Fruit fly (Drosophila melanogaster) whole organism, larva: Measurements from ENCODE around the gene Utx.

Experiments
- noc ChIP-seq: fragments of 200-800 bp; sonication (Bioruptor generic); optimal IDR thresholded peaks from 3 replicates; lab custom pipeline; 2019; ENCODE audit warnings: missing biosample characterization, mild to moderate bottlenecking, missing genetic modification characterization, moderate library complexity

The Utx gene

dm6 chr2L:10303786-10304185, 25.2 kb upstream of the Utx start, which contains the start of gene nmd:
TSS of gene nmd (minus strand) at chr2L:10303947.
- TF ChIP-seq noc (tag; lab: Kevin White, UChicago): no peak

- TF ChIP-seq noc (tag; lab: Kevin White, UChicago): no peak
Measured at dm6 chr2L:10301918-10302317, 23.3 kb upstream of the Utx start, which contains the start of gene CG13138. TSS of gene CG13138 (minus strand) at chr2L:10302018.

dm6 chr2L:10299810-10300147, 21.2 kb upstream of the Utx start, which contains the start of gene CYLD:
TSS of gene CYLD (minus strand) at chr2L:10299847.
- TF ChIP-seq noc (tag; lab: Kevin White, UChicago): no peak

DNA sequence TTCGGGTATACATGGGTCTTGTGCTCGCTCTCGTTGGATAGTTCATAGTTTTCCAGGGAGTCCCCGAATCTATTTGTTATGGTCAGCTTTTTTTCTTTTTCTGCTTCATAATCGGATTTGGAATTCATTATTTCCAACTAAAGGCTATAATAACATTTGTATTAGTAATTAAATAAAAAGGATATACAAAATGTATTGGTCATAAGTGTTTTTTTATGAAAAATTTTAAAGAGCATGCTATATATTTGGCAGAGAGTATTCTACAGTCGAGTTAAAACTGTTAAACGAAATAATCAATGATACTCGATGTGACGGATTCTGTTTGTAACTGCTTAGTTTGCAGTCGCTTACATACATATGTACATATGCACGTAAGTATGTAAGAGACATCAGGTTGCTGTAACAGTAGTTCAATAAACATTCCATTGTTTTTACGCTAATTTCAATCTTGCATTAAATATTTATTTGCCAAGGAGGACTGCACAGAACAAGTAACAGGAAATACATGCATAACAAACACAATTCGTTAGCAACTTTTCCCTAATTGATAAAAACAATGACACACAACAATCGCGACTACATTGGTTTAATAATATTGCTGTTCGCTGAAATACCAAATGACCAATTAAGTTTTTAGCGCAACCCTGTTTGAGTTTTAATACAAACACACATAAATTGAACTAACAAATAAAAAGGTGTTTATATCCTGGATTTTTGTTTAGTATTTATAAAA, 20.6 kb upstream of the Utx start:
- TF ChIP-seq noc (tag; lab: Kevin White, UChicago): no peak

DNA sequence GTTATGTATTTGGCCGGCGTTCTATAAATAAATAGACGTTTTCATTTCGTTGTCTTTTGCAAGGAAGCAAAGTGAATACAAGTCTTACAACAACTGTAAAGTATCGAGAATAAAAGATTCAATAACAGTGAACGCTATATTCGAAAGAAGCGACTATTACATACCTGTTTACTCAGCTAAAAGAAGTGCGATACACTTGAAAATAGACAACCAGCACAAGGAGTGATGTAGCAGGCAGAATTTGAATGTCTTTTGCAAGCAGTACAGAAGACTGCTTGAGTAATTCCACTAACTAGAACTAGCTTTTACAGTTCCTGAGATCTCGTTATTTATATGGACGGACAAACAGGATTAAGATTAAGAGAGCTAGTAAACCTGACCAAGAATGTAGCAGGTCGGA, 19.7 kb upstream of the Utx start:
- TF ChIP-seq noc (tag; lab: Kevin White, UChicago): no peak

- TF ChIP-seq noc (tag; lab: Kevin White, UChicago): no peak
Measured at dm6 chr2L:10294798-10295669, 16.4 kb upstream of the Utx start, which contains the start of gene Hand. TSS of gene Hand (minus strand) at chr2L:10295385.

- TF ChIP-seq noc (tag; lab: Kevin White, UChicago): no peak
Measured at dm6 chr2L:10292066-10292560, 13.5 kb upstream of the Utx start, which contains the start of gene Ufd4. TSS of gene Ufd4 (minus strand) at chr2L:10292365.

DNA sequence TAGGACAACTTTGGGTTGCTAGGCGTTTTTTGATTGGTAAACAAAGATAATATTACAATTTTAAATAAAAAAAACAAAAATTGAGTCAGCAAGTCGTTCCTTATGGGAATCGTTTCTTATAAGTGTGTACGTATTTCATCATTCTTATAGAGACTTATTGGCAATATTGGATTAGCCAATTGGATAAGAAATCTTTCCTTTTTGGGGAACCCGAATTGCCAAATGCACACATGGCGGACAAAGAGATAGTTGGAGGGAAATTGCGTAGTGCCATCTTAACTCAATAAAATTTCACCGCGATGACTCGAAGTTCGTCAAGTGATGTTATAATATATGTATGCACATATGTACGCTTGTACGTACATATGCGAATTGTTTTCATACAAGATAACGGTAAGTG, 12.7 kb upstream of the Utx start:
- TF ChIP-seq noc (tag; lab: Kevin White, UChicago): no peak

DNA sequence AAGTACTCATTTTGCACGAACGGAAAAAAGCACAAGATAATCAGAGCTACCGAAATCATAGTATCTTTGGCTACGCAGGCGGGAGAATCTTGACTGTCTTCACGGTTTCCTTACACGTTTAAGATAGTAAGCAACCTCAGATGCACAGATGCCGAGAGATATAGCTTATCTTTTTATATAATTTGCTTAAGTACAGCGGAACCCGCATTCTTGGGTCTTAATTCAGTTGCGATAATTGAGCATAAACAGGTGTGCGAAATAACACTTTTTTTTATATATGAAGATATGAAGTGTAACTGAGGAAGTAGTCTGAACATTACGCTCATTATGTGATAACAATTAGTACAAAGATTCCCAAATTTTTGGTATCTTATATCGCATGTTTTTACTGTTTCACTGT, 2.2 kb upstream of the Utx start, which contains the start of gene CG34043:
CG34043 (minus strand) TSS at position 101 of the 400 bp plus-strand sequence.
- no peak for TF ChIP-seq noc (tag; lab: Kevin White, UChicago)

dm6 chr2L:10277362-10277761, 1.2 kb downstream of the Utx start:
- TF ChIP-seq noc (tag; lab: Kevin White, UChicago): no peak

- no peak for TF ChIP-seq noc (tag; lab: Kevin White, UChicago)
Measured at dm6 chr2L:10276846-10277245, 1.8 kb downstream of the Utx start.

DNA sequence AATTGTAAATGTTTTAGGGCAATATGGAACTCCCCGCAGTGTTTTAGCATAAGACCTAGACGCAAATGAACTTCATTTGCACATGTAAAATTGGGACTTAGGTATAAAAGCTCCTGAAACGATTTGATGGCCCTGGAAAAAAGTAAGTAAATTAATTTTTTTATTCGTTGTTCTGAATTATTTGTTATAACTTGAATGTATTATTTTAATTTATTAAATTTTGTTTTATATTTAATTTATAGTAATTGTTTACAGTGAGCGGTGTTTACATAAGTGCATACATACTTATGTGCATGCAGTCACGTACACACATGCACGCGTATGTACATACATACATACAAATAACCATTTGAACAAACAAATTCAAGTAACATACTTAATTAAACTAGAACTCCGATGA, 2.2 kb downstream of the Utx start:
- TF ChIP-seq noc (tag; lab: Kevin White, UChicago): no peak

DNA sequence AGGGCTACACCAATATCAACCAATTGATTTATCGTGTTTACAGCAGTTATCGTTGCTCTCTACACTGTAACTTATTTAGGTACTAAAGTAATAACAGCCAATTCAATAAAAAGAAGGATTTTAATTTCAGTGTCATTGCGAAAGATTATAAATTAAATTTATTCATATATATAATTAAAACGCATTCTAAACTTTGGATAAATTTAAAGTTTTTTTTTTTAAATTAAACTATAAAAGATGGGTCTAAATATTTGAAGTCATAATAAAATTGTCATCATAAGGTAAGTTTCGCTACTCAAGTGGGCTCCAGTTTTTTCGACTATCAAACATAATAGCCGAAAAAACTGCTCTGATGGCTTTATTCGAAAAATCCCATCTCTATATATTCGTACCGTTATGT, 6.4 kb downstream of the Utx start, which contains the start of gene trk:
trk (minus strand) TSS at position 101 of the 400 bp plus-strand sequence.
- TF ChIP-seq noc (tag; lab: Kevin White, UChicago): no peak

DNA sequence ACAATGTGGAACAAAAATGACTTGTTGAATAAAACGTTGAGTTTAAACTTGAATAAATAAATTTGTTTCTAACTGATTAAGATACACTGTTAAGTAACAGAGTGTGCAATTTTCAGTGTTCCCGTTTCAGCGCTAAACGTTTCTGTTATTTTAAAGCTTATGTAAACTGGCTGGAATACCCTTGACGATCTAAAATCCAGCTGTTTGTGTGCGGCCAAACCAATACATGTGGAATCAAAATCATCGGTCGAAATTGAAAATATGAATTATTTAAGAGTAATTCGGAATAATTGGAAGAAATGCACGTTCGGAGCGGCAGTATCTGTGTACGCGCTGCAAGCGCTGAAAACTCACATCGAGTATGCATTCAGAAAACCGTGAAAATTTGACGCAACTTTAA, 8.8 kb downstream of the Utx start, which contains the start of gene Mulk:
Mulk (plus strand) TSS at position 198 of the 400 bp plus-strand sequence.
- TF ChIP-seq noc (tag; lab: Kevin White, UChicago): no peak

DNA sequence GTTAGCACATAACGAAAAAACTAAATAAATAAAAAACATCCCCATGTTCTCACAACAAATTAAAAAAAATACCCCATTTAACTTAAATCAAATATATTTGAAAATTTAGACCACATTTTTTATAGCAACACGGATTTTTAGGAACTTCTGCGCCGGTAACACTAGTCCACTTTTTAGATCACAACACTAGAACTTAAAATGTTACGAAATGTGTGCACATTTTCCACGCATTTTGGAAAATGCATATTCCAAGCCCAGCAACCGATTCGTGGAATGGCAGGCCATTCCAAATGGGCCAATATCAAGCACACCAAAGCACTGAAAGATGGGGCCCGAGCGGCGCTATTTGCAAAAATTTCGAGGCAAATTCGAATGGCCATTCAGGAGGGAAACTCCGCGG, 9.9 kb downstream of the Utx start, which contains the start of gene CG4957:
CG4957 (plus strand) TSS at position 185 of the 400 bp plus-strand sequence.
- no peak for TF ChIP-seq noc (tag; lab: Kevin White, UChicago)

DNA sequence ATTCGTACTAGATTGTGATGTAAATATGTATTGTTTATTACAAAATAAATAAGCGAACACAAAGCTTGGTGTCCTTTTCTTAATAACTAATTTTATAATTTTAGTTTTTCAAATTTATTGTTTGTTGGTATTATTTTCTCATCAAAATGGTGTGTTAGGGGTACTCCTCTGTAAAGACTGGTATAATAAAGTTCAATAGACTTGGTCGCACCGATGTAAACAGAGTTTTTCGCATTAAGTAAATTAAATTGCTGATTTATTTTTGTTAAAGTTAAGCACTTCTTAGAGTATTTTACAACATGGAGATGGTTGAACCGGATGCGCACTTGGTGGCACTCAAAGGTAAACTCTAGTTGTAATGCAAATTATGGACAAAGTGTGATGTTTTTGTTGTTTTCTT, 12.1 kb downstream of the Utx start, which contains the start of gene CG4953:
CG4953 (plus strand) TSS at position 193 of the 400 bp plus-strand sequence.
- TF ChIP-seq noc (tag; lab: Kevin White, UChicago): no peak
